Worm (Caenorhabditis elegans): ENCODE measurements around the gene Y17G9B.8.
A peak's percentile ranks its signal among the peaks of the same experiment; 100 is the strongest.

Y17G9B.8 gene

ce11 chrIV:4712376-4712775 lies 46.3 kb downstream of the Y17G9B.8 start, which contains the start of gene yars-2 (continued):
- TF ChIP-seq fkh-10 (GFP tag; optimal IDR thresholded peaks at IDR 0.05), result no peak
- no peak for TF ChIP-seq zip-4 (GFP tag; optimal IDR thresholded peaks at IDR 0.05)
- no peak for TF ChIP-seq aha-1 (tag; optimal IDR thresholded peaks at IDR 0.05)
- TF ChIP-seq lin-14 (GFP tag; optimal IDR thresholded peaks at IDR 0.05), result no peak
- TF ChIP-seq C16A3.4 (tag; optimal IDR thresholded peaks at IDR 0.05), result no peak
- no peak for TF ChIP-seq jun-1 (tag; optimal IDR thresholded peaks at IDR 0.05)
- TF ChIP-seq Y116A8C.19 (tag; optimal IDR thresholded peaks at IDR 0.05; ENCODE audit: borderline replicate concordance), result no peak
- peak; percentile 73 for TF ChIP-seq rnt-1 (tag; optimal IDR thresholded peaks at IDR 0.05)
- TF ChIP-seq hlh-4 (tag; optimal IDR thresholded peaks at IDR 0.05), result no peak
- TF ChIP-seq lin-39 (tag; optimal IDR thresholded peaks at IDR 0.05), result no peak
- TF ChIP-seq elt-3 (tag; optimal IDR thresholded peaks at IDR 0.05), result no peak
- no peak for TF ChIP-seq aly-2 (tag; optimal IDR thresholded peaks at IDR 0.05)
- no peak for TF ChIP-seq unc-30 (tag; optimal IDR thresholded peaks at IDR 0.05)
- TF ChIP-seq sox-4 (tag; optimal IDR thresholded peaks at IDR 0.05), result no peak
- TF ChIP-seq nhr-90 (tag; optimal IDR thresholded peaks at IDR 0.05; ENCODE audit: poor library complexity), result peak; percentile 18
- no peak for TF ChIP-seq mdl-1 (tag; optimal IDR thresholded peaks at IDR 0.05)
- TF ChIP-seq zag-1 (tag; optimal IDR thresholded peaks at IDR 0.05), result no peak
- no peak for TF ChIP-seq elt-2 (tag; optimal IDR thresholded peaks at IDR 0.05)
- no peak for TF ChIP-seq mab-9 (GFP tag; IDR thresholded peaks at IDR 0.05)
- no peak for TF ChIP-seq unc-86 (tag; optimal IDR thresholded peaks at IDR 0.05)
- TF ChIP-seq sptf-1 (tag; optimal IDR thresholded peaks at IDR 0.05), result no peak
- peak; percentile 42 for TF ChIP-seq nhr-47 (tag; optimal IDR thresholded peaks at IDR 0.05)
- no peak for TF ChIP-seq nhr-28 (tag; optimal IDR thresholded peaks at IDR 0.05)
- TF ChIP-seq isw-1 (GFP tag; IDR thresholded peaks at IDR 0.05), result no peak
- TF ChIP-seq ceh-82 (tag; optimal IDR thresholded peaks at IDR 0.05), result no peak
- TF ChIP-seq efl-3 (GFP tag; optimal IDR thresholded peaks at IDR 0.05), result no peak
- no peak for TF ChIP-seq snu-23 (GFP tag; optimal IDR thresholded peaks at IDR 0.05)
- no peak for TF ChIP-seq ceh-88 (GFP tag; IDR thresholded peaks at IDR 0.05)
- no peak for TF ChIP-seq nhr-12 (tag; optimal IDR thresholded peaks at IDR 0.05)
- no peak for TF ChIP-seq mep-1 (tag; optimal IDR thresholded peaks at IDR 0.05)
- TF ChIP-seq nhr-20 (tag; optimal IDR thresholded peaks at IDR 0.05), result no peak
- no peak for TF ChIP-seq ztf-4 (tag; optimal IDR thresholded peaks at IDR 0.05)
- TF ChIP-seq sup-37 (GFP tag; optimal IDR thresholded peaks at IDR 0.05), result no peak

DNA sequence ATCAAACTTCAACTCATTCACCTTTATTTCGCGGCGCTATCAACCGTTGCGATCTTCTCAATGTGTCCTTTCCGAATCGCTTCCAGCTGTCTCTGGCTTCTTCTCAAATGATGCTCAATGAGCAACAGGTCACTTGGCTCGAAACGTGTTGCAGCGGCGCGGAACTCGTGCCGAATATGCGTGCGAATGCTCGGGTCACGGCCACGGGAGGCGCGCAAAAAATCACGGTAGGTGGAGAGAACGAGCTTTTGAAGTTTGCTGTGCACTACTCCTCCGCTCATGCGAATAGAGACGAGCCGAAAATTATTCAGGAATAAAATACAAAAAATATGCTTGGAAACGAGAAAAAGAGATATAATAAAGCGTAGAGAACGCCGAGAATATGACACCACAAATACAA lies 48.2 kb downstream of the Y17G9B.8 start, which contains the start of gene cif-1:
cif-1 (minus strand) TSS at position 297 of the 400 bp plus-strand sequence.
- TF ChIP-seq hlh-4 (tag; optimal IDR thresholded peaks at IDR 0.05), result no peak
- no peak for TF ChIP-seq pag-3 (tag; optimal IDR thresholded peaks at IDR 0.05; ENCODE audit: borderline replicate concordance, insufficient read depth)
- TF ChIP-seq efl-1 (optimal IDR thresholded peaks at IDR 0.05), result no peak
- peak in 1 of 2 experiments; percentile 67 for TF ChIP-seq efl-1 (GFP tag; optimal IDR thresholded peaks at IDR 0.05 in 1 of 2)

Measured in whole organism, L1 larva.